Fruit fly (Drosophila melanogaster): ENCODE data around the gene CG13053.
A peak's percentile ranks its signal among the peaks of the same experiment; 100 is the strongest.

- TF ChIP-seq rn (GFP tag; IDR thresholded peaks at IDR 0.05) (no peak), CG34367 (tag; optimal IDR thresholded peaks at IDR 0.05) (no peak), CG9948 (tag; optimal IDR thresholded peaks at IDR 0.05) (no peak), CG15710 (tag; optimal IDR thresholded peaks at IDR 0.05) (no peak), Ets98B (GFP tag; IDR thresholded peaks at IDR 0.05) (no peak), Pif1B (GFP tag; optimal IDR thresholded peaks at IDR 0.05) (no peak), Pif1A (GFP tag; optimal IDR thresholded peaks at IDR 0.05) (no peak), CG8159 (tag; optimal IDR thresholded peaks at IDR 0.05) (no peak), EcR (GFP tag; optimal IDR thresholded peaks at IDR 0.05) (no peak), CG4496 (GFP tag; IDR thresholded peaks at IDR 0.05) (0 out of 3 replicates have a peak, but pooled peaks have one; percentile 48), CG13204 (GFP tag; optimal IDR thresholded peaks at IDR 0.05) (no peak)
Measured at dm6 chr3L:16257118-16257627, 2.3 kb downstream of the CG13053 start, which contains the start of gene CG13054.
